Worm (Caenorhabditis elegans): ENCODE measurements around the gene F44E2.9.

The F44E2.9 gene

ce11 chrIII:8850482-8851047 lies at the start of gene F44E2.9:
F44E2.9 (minus strand) TSS chrIII:8850532.
- no peak for TF ChIP-seq ceh-24 (tag; optimal IDR thresholded peaks at IDR 0.05)
- TF ChIP-seq ztf-16 (tag; optimal IDR thresholded peaks at IDR 0.05): no peak
- TF ChIP-seq ref-2 (tag; optimal IDR thresholded peaks at IDR 0.05): peak; percentile 51
- no peak for TF ChIP-seq hlh-15 (tag; optimal IDR thresholded peaks at IDR 0.05)
- TF ChIP-seq npax-4 (tag; optimal IDR thresholded peaks at IDR 0.05): no peak
- TF ChIP-seq gmeb-2 (tag; optimal IDR thresholded peaks at IDR 0.05): no peak
- TF ChIP-seq unc-42 (tag; optimal IDR thresholded peaks at IDR 0.05): peak; percentile 25
- no peak for TF ChIP-seq hlh-6 (tag; optimal IDR thresholded peaks at IDR 0.05)
- no peak for TF ChIP-seq eyg-1 (tag; optimal IDR thresholded peaks at IDR 0.05)
- TF ChIP-seq sox-2 (GFP tag; IDR thresholded peaks at IDR 0.05): no peak
- TF ChIP-seq tbx-2 (tag; optimal IDR thresholded peaks at IDR 0.05): peak; percentile 78
- TF ChIP-seq Y22D7AL.16 (tag; optimal IDR thresholded peaks at IDR 0.05): no peak
- TF ChIP-seq fkh-6 (tag; optimal IDR thresholded peaks at IDR 0.05): no peak
- TF ChIP-seq ceh-31 (tag; optimal IDR thresholded peaks at IDR 0.05): peak; percentile 86
- peak; percentile 59 for TF ChIP-seq hlh-8 (tag; optimal IDR thresholded peaks at IDR 0.05)
- TF ChIP-seq ceh-48 (tag; optimal IDR thresholded peaks at IDR 0.05): no peak
- peak; percentile 21 for TF ChIP-seq lim-6 (tag; optimal IDR thresholded peaks at IDR 0.05)
- TF ChIP-seq pat-9 (tag; optimal IDR thresholded peaks at IDR 0.05): no peak
- TF ChIP-seq ttx-3 (tag; optimal IDR thresholded peaks at IDR 0.05): no peak
- no peak for TF ChIP-seq T23F11.4 (GFP tag; optimal IDR thresholded peaks at IDR 0.05)
- no peak for TF ChIP-seq sox-4 (tag; optimal IDR thresholded peaks at IDR 0.05)
- no peak for TF ChIP-seq K02D7.2 (tag; optimal IDR thresholded peaks at IDR 0.05)
- TF ChIP-seq zip-5 (tag; optimal IDR thresholded peaks at IDR 0.05): peak; percentile 66
- peak; percentile 11 for TF ChIP-seq sdc-2 (tag; optimal IDR thresholded peaks at IDR 0.05)
- no peak for TF ChIP-seq pha-4 (tag; optimal IDR thresholded peaks at IDR 0.05)
- no peak for TF ChIP-seq fkh-10 (GFP tag; optimal IDR thresholded peaks at IDR 0.05)
- no peak for TF ChIP-seq ceh-9 (tag; optimal IDR thresholded peaks at IDR 0.05)
- no peak for TF ChIP-seq pqm-1 (tag; optimal IDR thresholded peaks at IDR 0.05)
- no peak for TF ChIP-seq ceh-19 (GFP tag; optimal IDR thresholded peaks at IDR 0.05)
- peak; percentile 27 for TF ChIP-seq ceh-18 (tag; optimal IDR thresholded peaks at IDR 0.05)
- TF ChIP-seq hlh-13 (GFP tag; optimal IDR thresholded peaks at IDR 0.05): no peak
- no peak for TF ChIP-seq lin-11 (tag; optimal IDR thresholded peaks at IDR 0.05)
- TF ChIP-seq pros-1 (tag; optimal IDR thresholded peaks at IDR 0.05): no peak
- TF ChIP-seq C08G9.2 (tag; optimal IDR thresholded peaks at IDR 0.05): peak; percentile 87
- TF ChIP-seq hlh-30 (tag; optimal IDR thresholded peaks at IDR 0.05; ENCODE audit: insufficient read depth): peak; percentile 13
- TF ChIP-seq mec-3 (tag; optimal IDR thresholded peaks at IDR 0.05; ENCODE audit: borderline replicate concordance): peak; percentile 70
- peak; percentile 81 for TF ChIP-seq ets-4 (tag; optimal IDR thresholded peaks at IDR 0.05)
- no peak for TF ChIP-seq ahr-1 (tag; optimal IDR thresholded peaks at IDR 0.05)
- peak; percentile 22 for TF ChIP-seq nfya-1 (tag; optimal IDR thresholded peaks at IDR 0.05)
- TF ChIP-seq tbx-7 (tag; optimal IDR thresholded peaks at IDR 0.05): peak; percentile 76
- TF ChIP-seq ceh-6 (GFP tag; optimal IDR thresholded peaks at IDR 0.05): no peak
- no peak for TF ChIP-seq pag-3 (tag; optimal IDR thresholded peaks at IDR 0.05; ENCODE audit: borderline replicate concordance)
- no peak for TF ChIP-seq C38D4.7 (GFP tag; optimal IDR thresholded peaks at IDR 0.05)
- no peak for TF ChIP-seq unc-86 (tag; optimal IDR thresholded peaks at IDR 0.05)
- peak; percentile 29 for TF ChIP-seq fax-1 (tag; optimal IDR thresholded peaks at IDR 0.05)
- no peak for TF ChIP-seq che-1 (tag; optimal IDR thresholded peaks at IDR 0.05)
- TF ChIP-seq elt-2 (tag; optimal IDR thresholded peaks at IDR 0.05): no peak
- TF ChIP-seq ceh-30 (tag; optimal IDR thresholded peaks at IDR 0.05): no peak
- no peak for TF ChIP-seq dmd-4 (tag; optimal IDR thresholded peaks at IDR 0.05; ENCODE audit: borderline replicate concordance)
- no peak for TF ChIP-seq madf-2 (tag; optimal IDR thresholded peaks at IDR 0.05)
- TF ChIP-seq nhr-232 (tag; optimal IDR thresholded peaks at IDR 0.05): no peak
- peak; percentile 52 for TF ChIP-seq rnt-1 (tag; optimal IDR thresholded peaks at IDR 0.05)
- peak; percentile 77 for TF ChIP-seq ceh-2 (tag; optimal IDR thresholded peaks at IDR 0.05)

Data from whole organism, late embryonic.